Worm (Caenorhabditis elegans) whole organism, late embryonic: ENCODE results near the gene lido-13.

Source experiments
- K09A11.1 ChIP-seq: sonication (generic microtip); optimal IDR thresholded peaks from 2 replicates; lab custom pipeline; 2017; ENCODE audit warnings: antibody characterized with exemption, mild to moderate bottlenecking, missing genetic modification characterization, missing compliant biosample characterization; ENCODE audit not compliant: insufficient read depth
- ama-1 ChIP-seq: fragments of 150-350 bp; optimal IDR thresholded peaks from 2 replicates; lab custom pipeline; 2014
- elt-4 ChIP-seq: sonication (generic microtip); optimal IDR thresholded peaks from 2 replicates; lab custom pipeline; 2016; ENCODE audit warnings: missing genetic modification characterization, missing compliant biosample characterization
- fkh-6 ChIP-seq: sonication (generic microtip); optimal IDR thresholded peaks from 2 replicates; lab custom pipeline; 2016; ENCODE audit warnings: missing genetic modification characterization, missing compliant biosample characterization
- madf-2 ChIP-seq: sonication (generic microtip); optimal IDR thresholded peaks from 2 replicates; lab custom pipeline; 2017; ENCODE audit warnings: missing genetic modification characterization, missing compliant biosample characterization
- rnt-1 ChIP-seq: sonication (generic microtip); optimal IDR thresholded peaks from 2 replicates; lab custom pipeline; 2016; ENCODE audit warnings: missing genetic modification characterization, missing compliant biosample characterization
- tbx-2 ChIP-seq: sonication (generic microtip); optimal IDR thresholded peaks from 2 replicates; lab custom pipeline; 2016; ENCODE audit warnings: missing genetic modification characterization, missing compliant biosample characterization
- ttx-3 ChIP-seq: sonication (generic microtip); optimal IDR thresholded peaks from 2 replicates; lab custom pipeline; 2016; ENCODE audit warnings: missing genetic modification reagents, missing genetic modification characterization, missing compliant biosample characterization
- unc-86 ChIP-seq: sonication (generic microtip); optimal IDR thresholded peaks from 2 replicates; lab custom pipeline; 2016; ENCODE audit warnings: missing genetic modification characterization, missing compliant biosample characterization

ce11 chrII:3014196-3014849, 39.8 kb downstream of the lido-13 start, which contains the start of gene C41H7.2:
- TF ChIP-seq ama-1 (no peak), ttx-3 (tag; lab: Kevin White, UChicago) (no peak), madf-2 (tag; lab: Kevin White, UChicago) (no peak), elt-4 (tag; lab: Kevin White, UChicago) (no peak), K09A11.1 (tag; lab: Kevin White, UChicago) (no peak), tbx-2 (tag; lab: Kevin White, UChicago) (no peak), unc-86 (tag; lab: Kevin White, UChicago) (no peak), fkh-6 (no peak), rnt-1 (no peak)
